Worm (Caenorhabditis elegans) whole organism, L3 larva: ENCODE results near the gene D1044.7.

Experiments
- ama-1 ChIP-seq: fragments of 150-350 bp; optimal IDR thresholded peaks from 2 replicates; lab custom pipeline; 2018
- ceh-82 ChIP-seq: fragments of 150-350 bp; optimal IDR thresholded peaks from 2 replicates; lab custom pipeline; 2014; ENCODE audit warnings: missing biosample characterization, missing genetic modification characterization
- elt-1 ChIP-seq: fragments of 150-350 bp; optimal IDR thresholded peaks from 2 replicates; lab custom pipeline; 2014; ENCODE audit warnings: missing biosample characterization, missing genetic modification characterization
- elt-3 ChIP-seq, 3 experiments: fragments of 150-350 bp in 1 of 3; sonication (generic microtip) in 2 of 3; optimal IDR thresholded peaks; 2 replicates in 2 of 3; 4 replicates in 1 of 3; lab custom pipeline; 2014 to 2017; ENCODE audit warnings: missing biosample characterization in 3 of 3, missing genetic modification characterization in 3 of 3
- fkh-10 ChIP-seq: sonication (generic microtip); optimal IDR thresholded peaks from 2 replicates; lab custom pipeline; 2017; ENCODE audit warnings: missing biosample characterization, missing genetic modification reagents, missing genetic modification characterization
- fos-1 ChIP-seq: fragments of 150-350 bp; optimal IDR thresholded peaks from 2 replicates; lab custom pipeline; 2014; ENCODE audit warnings: missing biosample characterization, missing genetic modification characterization
- lin-39 ChIP-seq: fragments of 150-350 bp; optimal IDR thresholded peaks from 2 replicates; lab custom pipeline; 2018; ENCODE audit warnings: missing biosample characterization, missing genetic modification reagents, missing genetic modification characterization
- nfya-1 ChIP-seq: sonication (generic microtip); optimal IDR thresholded peaks from 2 replicates; lab custom pipeline; 2017; ENCODE audit warnings: missing genetic modification characterization, mild to moderate bottlenecking, missing compliant biosample characterization, antibody characterized with exemption, moderate library complexity; ENCODE audit not compliant: insufficient read depth
- nhr-11 ChIP-seq: fragments of 150-350 bp; optimal IDR thresholded peaks from 2 replicates; lab custom pipeline; 2014; ENCODE audit warnings: missing biosample characterization, missing genetic modification characterization
- nhr-237 ChIP-seq: fragments of 150-350 bp; optimal IDR thresholded peaks from 2 replicates; lab custom pipeline; 2014; ENCODE audit warnings: missing biosample characterization, missing genetic modification characterization
- pqm-1 ChIP-seq: fragments of 150-350 bp; optimal IDR thresholded peaks from 2 replicates; lab custom pipeline; 2017; ENCODE audit warnings: missing biosample characterization, missing genetic modification characterization, inconsistent platforms
- unc-62 ChIP-seq: fragments of 150-350 bp; sonication (generic microtip); optimal IDR thresholded peaks from 4 replicates; lab custom pipeline; 2014; ENCODE audit warnings: missing biosample characterization, missing genetic modification reagents, missing genetic modification characterization
- ztf-4 ChIP-seq: fragments of 150-350 bp; optimal IDR thresholded peaks from 2 replicates; lab custom pipeline; 2014; ENCODE audit warnings: missing biosample characterization, missing genetic modification characterization

DNA sequence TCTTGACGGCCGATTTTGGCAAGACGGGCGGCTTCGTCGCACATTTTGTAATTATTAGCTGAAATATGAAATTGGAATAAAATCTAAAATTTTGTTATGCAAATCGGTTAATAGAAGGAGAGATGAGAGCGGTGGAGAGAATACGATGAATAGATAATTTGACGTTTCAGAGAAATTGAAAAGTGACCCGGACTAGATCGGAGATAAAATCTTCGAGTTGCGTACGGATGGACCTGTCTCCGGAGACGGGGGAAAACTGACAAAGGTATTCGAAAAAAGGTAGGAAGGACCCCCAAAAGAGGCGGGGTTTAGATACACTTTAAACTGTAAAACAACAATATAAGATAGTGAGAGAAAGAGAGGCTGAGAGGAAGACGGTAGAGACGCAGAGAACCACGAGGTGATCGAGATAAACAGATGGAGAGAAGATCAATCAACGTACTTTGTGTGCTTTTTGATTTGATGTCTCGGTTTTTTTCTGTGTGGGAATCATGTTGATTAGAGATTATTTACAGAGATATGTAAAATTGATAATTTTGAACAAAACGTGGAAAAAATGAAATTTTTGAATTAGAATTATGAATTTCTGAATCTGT lies 43.6 kb upstream of the D1044.7 start, which contains the start of gene F09F7.6:
- TF ChIP-seq fos-1 (tag; lab: Kevin White, UChicago) (no peak), ztf-4 (tag; lab: Kevin White, UChicago) (no peak), unc-62 (GFP tag; lab: Kevin White, UChicago) (no peak), ama-1 (lab: Kevin White, UChicago) (peak; percentile 87), nfya-1 (tag; lab: Kevin White, UChicago) (peak; percentile 53), lin-39 (tag; lab: Kevin White, UChicago) (peak; percentile 47), nhr-237 (tag; lab: Kevin White, UChicago) (no peak), elt-3 (tag; optimal IDR thresholded peaks at IDR 0.05; lab: Kevin White, UChicago) (no peak), pqm-1 (tag; lab: Kevin White, UChicago) (peak; percentile 92), nhr-11 (tag; lab: Kevin White, UChicago) (no peak), fkh-10 (no peak), elt-1 (peak; percentile 95), ceh-82 (no peak)
